Fruit fly (Drosophila melanogaster): ENCODE measurements around the gene mRpL44.

Gene mRpL44

DNA sequence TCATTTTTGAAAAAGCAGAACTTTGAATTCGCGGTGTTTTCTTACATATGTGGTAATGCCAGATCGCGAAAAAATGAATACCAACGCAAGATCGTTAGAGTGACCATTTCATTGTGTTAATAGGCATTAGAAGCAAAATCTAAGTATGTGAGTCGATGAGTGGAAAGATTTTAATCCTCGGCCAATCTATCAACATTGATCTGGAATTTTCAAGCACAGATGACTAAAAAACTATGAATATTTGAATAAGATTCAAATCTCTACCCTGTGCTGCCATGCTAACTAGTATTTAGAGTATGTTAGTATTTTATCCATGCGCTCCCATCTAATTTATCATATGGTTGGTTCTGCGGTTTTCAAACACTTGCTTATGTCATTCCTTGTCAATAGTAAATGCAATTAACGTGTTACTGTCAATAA is 46.2 kb upstream of the mRpL44 start (continued):
- TF ChIP-seq Lhr (GFP tag; optimal IDR thresholded peaks at IDR 0.05) (peak; percentile 81), gem (tag; optimal IDR thresholded peaks at IDR 0.05) (peak; percentile 2), ind (GFP tag; optimal IDR thresholded peaks at IDR 0.05) (no peak), Nf-YB (GFP tag; optimal IDR thresholded peaks at IDR 0.05) (no peak), Trl (optimal IDR thresholded peaks at IDR 0.05) (no peak), Trl (GFP tag; optimal IDR thresholded peaks at IDR 0.05) (no peak), caup (GFP tag; optimal IDR thresholded peaks at IDR 0.05; ENCODE audit: severe bottlenecking) (no peak), tup (GFP tag; optimal IDR thresholded peaks at IDR 0.05) (no peak), CG15269 (tag; optimal IDR thresholded peaks at IDR 0.05) (no peak), Chrac-16 (GFP tag; optimal IDR thresholded peaks at IDR 0.05) (no peak), insv (GFP tag; optimal IDR thresholded peaks at IDR 0.05) (no peak), Asciz (GFP tag; optimal IDR thresholded peaks at IDR 0.05) (no peak), org-1 (GFP tag; optimal IDR thresholded peaks at IDR 0.05) (no peak), CG4617 (GFP tag; optimal IDR thresholded peaks at IDR 0.05; ENCODE audit: borderline replicate concordance) (peak; percentile 3), Sry-β (GFP tag; optimal IDR thresholded peaks at IDR 0.05) (no peak), esg (GFP tag; conservative IDR thresholded peaks at IDR 0.05) (no peak), CG31388 (GFP tag; optimal IDR thresholded peaks at IDR 0.05) (no peak), ems (GFP tag; optimal IDR thresholded peaks at IDR 0.05) (peak; percentile 12), CG18262 (tag; optimal IDR thresholded peaks at IDR 0.05) (no peak), phol (tag; optimal IDR thresholded peaks at IDR 0.05) (peak; percentile 32), CG14860 (GFP tag; IDR thresholded peaks at IDR 0.05; ENCODE audit: partially characterized antibody) (no peak), CG10267 (tag; optimal IDR thresholded peaks at IDR 0.05) (peak; percentile 48), CG2129 (GFP tag; IDR thresholded peaks at IDR 0.05; ENCODE audit: partially characterized antibody) (no peak), CG1602 (GFP tag; optimal IDR thresholded peaks at IDR 0.05) (no peak), CG2889 (GFP tag; IDR thresholded peaks at IDR 0.05) (no peak), lilli (GFP tag; optimal IDR thresholded peaks at IDR 0.05) (no peak), CG33557 (GFP tag; optimal IDR thresholded peaks at IDR 0.05) (no peak), CG1792 (GFP tag; optimal IDR thresholded peaks at IDR 0.05) (no peak), dan (GFP tag; IDR thresholded peaks at IDR 0.05) (no peak), CG14050 (GFP tag; IDR thresholded peaks at IDR 0.05) (no peak), CTCF (GFP tag; optimal IDR thresholded peaks at IDR 0.05) (no peak), CG7963 (GFP tag; IDR thresholded peaks at IDR 0.05; ENCODE audit: partially characterized antibody) (no peak), Ada2b (GFP tag; IDR thresholded peaks at IDR 0.05) (no peak), grn (GFP tag; optimal IDR thresholded peaks at IDR 0.05) (peak; percentile 34), kah (GFP tag; optimal IDR thresholded peaks at IDR 0.05) (no peak), CG4424 (GFP tag; optimal IDR thresholded peaks at IDR 0.05) (no peak), Dp (GFP tag; optimal IDR thresholded peaks at IDR 0.05) (peak; percentile 79), CG1529 (GFP tag; optimal IDR thresholded peaks at IDR 0.05) (no peak), nmo (GFP tag; optimal IDR thresholded peaks at IDR 0.05) (peak; percentile 13), CG32532 (GFP tag; IDR thresholded peaks at IDR 0.05) (no peak), otp (GFP tag; IDR thresholded peaks at IDR 0.05) (no peak), Gsc (GFP tag; IDR thresholded peaks at IDR 0.05) (no peak), CG9797 (GFP tag; optimal IDR thresholded peaks at IDR 0.05) (peak; percentile 84), Atf6 (GFP tag; IDR thresholded peaks at IDR 0.05) (no peak), Hr78 (GFP tag; optimal IDR thresholded peaks at IDR 0.05) (no peak), CG31224 (GFP tag; IDR thresholded peaks at IDR 0.05) (no peak), Tbp (GFP tag; optimal IDR thresholded peaks at IDR 0.05) (no peak), pnt (GFP tag; optimal IDR thresholded peaks at IDR 0.05) (no peak), HLH4C (GFP tag; IDR thresholded peaks at IDR 0.05; ENCODE audit: partially characterized antibody) (no peak), CG14710 (tag; optimal IDR thresholded peaks at IDR 0.05) (peak; percentile 42), CG16779 (GFP tag; IDR thresholded peaks at IDR 0.05) (no peak), maf-S (GFP tag; optimal IDR thresholded peaks at IDR 0.05) (no peak)

Measured in whole organism, embryonic.